Worm (Caenorhabditis elegans): ENCODE results near the gene C12D8.13.
A peak's percentile ranks its signal among the peaks of the same experiment; 100 is the strongest.

Gene C12D8.13

DNA sequence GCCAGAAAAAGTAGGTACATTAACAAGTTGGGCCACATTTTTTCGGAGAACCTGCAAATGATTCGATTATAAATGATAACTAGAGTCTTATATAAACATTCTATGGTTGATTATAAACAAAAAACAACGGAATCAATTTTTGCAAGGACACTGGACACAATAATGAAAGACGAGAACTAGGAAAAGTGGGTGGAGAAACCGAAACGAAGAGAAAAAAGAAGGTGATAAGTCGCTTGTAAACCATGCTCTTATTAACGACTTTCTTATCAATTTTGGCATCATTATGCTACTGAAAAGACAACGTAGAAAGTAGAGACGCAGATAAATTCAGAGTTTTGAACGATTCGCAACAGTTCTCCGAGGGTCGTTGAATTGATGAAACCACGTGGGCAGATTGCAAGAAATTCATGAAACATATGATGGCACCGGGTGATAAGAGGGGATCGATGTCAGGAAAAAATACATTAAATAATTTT lies 30.4 kb downstream of the C12D8.13 start, which contains the start of gene ZK856.5 (continued):
- no peak for TF ChIP-seq sem-4 (tag; optimal IDR thresholded peaks at IDR 0.05)
- peak; percentile 68 for TF ChIP-seq sma-9 (GFP tag; optimal IDR thresholded peaks at IDR 0.05)
- TF ChIP-seq sma-9 (tag; optimal IDR thresholded peaks at IDR 0.05), result no peak
- TF ChIP-seq nhr-77 (tag; optimal IDR thresholded peaks at IDR 0.05), result no peak
- no peak for TF ChIP-seq dmd-4 (tag; optimal IDR thresholded peaks at IDR 0.05)

DNA sequence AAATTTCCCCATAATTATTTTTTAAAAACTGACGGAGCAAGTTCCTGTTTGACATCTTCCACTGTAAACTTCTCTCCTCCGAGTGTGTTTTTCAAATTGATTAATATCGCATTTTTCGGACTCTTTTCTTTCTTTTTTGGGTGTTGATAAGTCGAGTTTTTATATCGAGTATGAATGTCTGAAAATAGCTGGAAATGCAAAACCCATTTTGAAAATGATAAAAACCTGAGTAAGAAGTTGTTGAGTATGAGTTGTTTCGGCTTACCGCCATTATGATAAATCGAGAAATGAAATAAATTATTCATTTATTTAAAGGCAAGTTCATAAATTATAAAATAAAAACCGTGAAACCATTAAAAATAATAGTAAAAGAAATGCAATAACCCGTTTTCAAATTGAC lies 34.8 kb downstream of the C12D8.13 start, which contains the start of gene ZK856.18:
ZK856.18 (minus strand) TSS at position 289 of the 400 bp plus-strand sequence.
- TF ChIP-seq R02D3.7 (tag; optimal IDR thresholded peaks at IDR 0.05) (no peak), nhr-10 (tag; optimal IDR thresholded peaks at IDR 0.05) (no peak), zag-1 (tag; optimal IDR thresholded peaks at IDR 0.05) (no peak), aly-2 (tag; optimal IDR thresholded peaks at IDR 0.05) (no peak), lsy-2 (tag; optimal IDR thresholded peaks at IDR 0.05) (no peak), ceh-82 (tag; optimal IDR thresholded peaks at IDR 0.05) (no peak), nhr-77 (tag; optimal IDR thresholded peaks at IDR 0.05) (no peak), ceh-16 (tag; optimal IDR thresholded peaks at IDR 0.05) (no peak)

DNA sequence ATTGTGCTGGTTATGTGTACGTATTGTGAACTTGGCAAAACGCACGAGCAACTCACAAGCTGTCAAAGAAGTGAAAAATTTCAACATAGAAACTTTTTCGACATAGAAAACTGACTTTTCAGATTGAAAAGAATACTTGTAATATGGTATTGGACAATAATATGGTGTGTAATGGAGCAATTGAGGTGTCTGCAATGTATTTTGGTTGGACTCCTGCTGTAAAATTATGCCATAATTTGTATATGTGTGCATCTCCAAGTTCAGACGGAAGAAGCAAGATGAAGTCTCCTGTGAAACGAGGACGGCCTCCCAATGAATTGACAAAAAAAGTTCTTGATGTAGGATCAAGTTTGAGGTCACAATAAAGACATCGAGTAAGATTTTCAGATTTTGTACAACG lies 36.7 kb downstream of the C12D8.13 start:
- TF ChIP-seq F13H6.1 (tag; optimal IDR thresholded peaks at IDR 0.05) (no peak), nhr-6 (tag; optimal IDR thresholded peaks at IDR 0.05) (no peak), ZK546.5 (tag; optimal IDR thresholded peaks at IDR 0.05) (no peak), ztf-1 (GFP tag; conservative IDR thresholded peaks at IDR 0.05) (no peak), blmp-1 (tag; optimal IDR thresholded peaks at IDR 0.05; ENCODE audit: insufficient read depth) (no peak)

DNA sequence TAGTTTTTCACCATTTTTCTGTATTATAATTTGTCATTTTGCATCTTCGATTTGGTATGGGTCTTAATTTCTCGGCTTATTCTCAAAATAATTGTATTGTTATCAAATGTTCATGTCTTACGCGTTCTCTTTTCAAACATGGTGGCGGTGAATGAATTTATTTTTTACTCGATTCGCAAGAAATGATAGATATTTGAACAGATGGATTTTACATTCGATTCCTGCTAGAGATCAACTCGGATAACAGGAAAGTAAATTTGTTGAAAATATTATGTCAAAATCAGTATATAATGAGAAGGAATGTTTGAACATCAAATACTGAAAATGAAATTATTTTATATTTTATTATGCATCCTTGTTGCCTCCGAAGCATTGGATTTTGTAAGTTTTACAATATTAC lies 37.5 kb downstream of the C12D8.13 start, which contains the start of gene ZK856.4:
ZK856.4 (plus strand) TSS at position 301 of the 400 bp plus-strand sequence.
- TF ChIP-seq mbf-1 (tag; optimal IDR thresholded peaks at IDR 0.05) (no peak), ztf-11 (tag; optimal IDR thresholded peaks at IDR 0.05) (no peak), R02D3.7 (tag; optimal IDR thresholded peaks at IDR 0.05) (no peak)

DNA sequence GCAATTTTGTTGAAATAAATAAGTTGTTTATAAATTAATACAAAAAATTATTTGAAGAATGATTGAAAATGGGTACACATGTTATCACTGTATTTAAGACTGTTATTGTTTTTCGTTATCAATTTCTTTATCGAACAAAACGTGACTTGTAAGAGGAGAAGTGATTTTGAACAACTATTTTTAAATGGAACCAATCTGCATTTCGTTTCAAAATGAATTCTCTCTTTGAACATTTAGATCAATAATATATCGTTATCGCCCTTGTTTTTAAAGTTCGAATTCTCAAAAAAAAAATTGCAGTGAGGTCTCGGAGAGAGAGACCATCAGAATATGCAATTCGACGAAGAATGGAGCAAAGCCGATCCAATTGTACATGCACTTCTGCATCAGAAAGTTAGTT lies 41.3 kb downstream of the C12D8.13 start, which contains the start of gene cul-5:
cul-5 (plus strand) TSS at position 301 of the 400 bp plus-strand sequence.
- TF ChIP-seq C34F6.9 (tag; optimal IDR thresholded peaks at IDR 0.05) (no peak), F13H6.1 (tag; optimal IDR thresholded peaks at IDR 0.05) (no peak), elt-1 (tag; optimal IDR thresholded peaks at IDR 0.05) (no peak), ztf-1 (GFP tag; conservative IDR thresholded peaks at IDR 0.05) (no peak), crh-2 (tag; optimal IDR thresholded peaks at IDR 0.05) (no peak), lin-11 (tag; optimal IDR thresholded peaks at IDR 0.05) (no peak), skn-1 (tag; optimal IDR thresholded peaks at IDR 0.05) (no peak), zag-1 (tag; optimal IDR thresholded peaks at IDR 0.05) (no peak), Y55F3AM.14 (GFP tag; optimal IDR thresholded peaks at IDR 0.05) (no peak), sma-9 (GFP tag; optimal IDR thresholded peaks at IDR 0.05) (no peak), sma-9 (tag; optimal IDR thresholded peaks at IDR 0.05) (no peak), unc-62 (GFP tag; optimal IDR thresholded peaks at IDR 0.05) (no peak), ztf-4 (tag; optimal IDR thresholded peaks at IDR 0.05) (no peak), elt-3 (tag; optimal IDR thresholded peaks at IDR 0.05) (no peak)

DNA sequence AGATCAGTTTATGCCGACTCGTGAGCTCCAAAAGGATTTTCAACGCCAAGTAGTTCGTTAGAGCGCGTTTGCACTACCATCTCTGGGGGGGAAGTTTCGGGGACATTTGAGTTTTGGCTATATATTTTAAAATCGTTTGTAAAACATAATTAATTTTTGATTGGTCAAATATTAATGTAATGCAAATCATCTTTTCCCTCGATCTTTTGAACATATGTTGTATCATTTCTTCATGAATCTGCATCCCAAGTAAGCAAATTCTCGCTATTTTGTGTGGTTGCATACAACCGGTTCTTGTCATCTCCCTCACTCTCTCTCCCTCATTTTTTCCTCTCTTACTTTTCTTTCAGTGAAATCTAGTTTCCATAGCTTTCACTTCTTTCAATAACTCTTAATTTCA lies 42.3 kb downstream of the C12D8.13 start:
- TF ChIP-seq mdl-1 (tag; optimal IDR thresholded peaks at IDR 0.05) (no peak), gmeb-1 (tag; optimal IDR thresholded peaks at IDR 0.05) (peak; percentile 20), nhr-10 (tag; optimal IDR thresholded peaks at IDR 0.05) (no peak), nhr-25 (tag; optimal IDR thresholded peaks at IDR 0.05) (peak; percentile 50), unc-62 (GFP tag; optimal IDR thresholded peaks at IDR 0.05) (no peak), C34F6.9 (tag; optimal IDR thresholded peaks at IDR 0.05) (peak; percentile 79), elt-1 (tag; optimal IDR thresholded peaks at IDR 0.05) (no peak), nhr-21 (tag; optimal IDR thresholded peaks at IDR 0.05) (no peak), lin-39 (tag; optimal IDR thresholded peaks at IDR 0.05) (no peak), nhr-23 (tag; optimal IDR thresholded peaks at IDR 0.05) (no peak), skn-1 (tag; optimal IDR thresholded peaks at IDR 0.05) (no peak), sma-3 (GFP tag; optimal IDR thresholded peaks at IDR 0.05) (peak; percentile 72), nhr-11 (tag; optimal IDR thresholded peaks at IDR 0.05) (no peak), ZK546.5 (tag; optimal IDR thresholded peaks at IDR 0.05) (no peak), nhr-6 (tag; optimal IDR thresholded peaks at IDR 0.05) (peak; percentile 6), ztf-4 (tag; optimal IDR thresholded peaks at IDR 0.05) (no peak), zag-1 (tag; optimal IDR thresholded peaks at IDR 0.05) (no peak), R02D3.7 (tag; optimal IDR thresholded peaks at IDR 0.05) (no peak), F13H6.1 (tag; optimal IDR thresholded peaks at IDR 0.05) (peak; percentile 63), mab-5 (tag; optimal IDR thresholded peaks at IDR 0.05) (no peak), mbf-1 (tag; optimal IDR thresholded peaks at IDR 0.05) (no peak), ceh-82 (tag; optimal IDR thresholded peaks at IDR 0.05) (no peak), snpc-4 (tag; optimal IDR thresholded peaks at IDR 0.05) (no peak), ztf-11 (tag; optimal IDR thresholded peaks at IDR 0.05) (no peak), lin-13 (GFP tag; optimal IDR thresholded peaks at IDR 0.05) (peak; percentile 30), nhr-129 (tag; optimal IDR thresholded peaks at IDR 0.05) (peak; percentile 64), sma-9 (GFP tag; optimal IDR thresholded peaks at IDR 0.05) (no peak), sma-9 (tag; optimal IDR thresholded peaks at IDR 0.05) (no peak), peb-1 (tag; optimal IDR thresholded peaks at IDR 0.05) (no peak), egl-27 (tag; optimal IDR thresholded peaks at IDR 0.05) (no peak)

Measured in whole organism, L2 larva.